Worm (Caenorhabditis elegans): Measurements from ENCODE around the gene C05E4.15.

Gene C05E4.15

DNA sequence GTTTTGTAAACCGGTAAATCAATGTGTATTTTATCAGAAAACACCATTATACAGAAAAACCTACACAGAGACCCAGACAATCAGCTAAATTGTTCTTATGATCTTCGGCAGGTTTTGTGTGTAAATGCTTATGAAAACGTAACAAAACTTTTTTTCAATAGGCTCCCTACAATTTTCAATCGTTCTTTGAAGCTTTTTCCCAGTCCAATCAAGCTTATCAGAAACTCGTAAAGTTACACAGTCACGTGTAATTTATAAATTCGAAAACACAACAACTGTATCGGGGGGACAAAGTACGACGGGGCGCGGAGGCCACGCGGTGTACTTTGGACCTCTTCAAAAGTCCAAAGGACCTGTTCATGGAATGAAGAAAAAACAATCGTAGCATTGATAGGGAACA lies 30.9 kb downstream of the C05E4.15 start:
- TF ChIP-seq W03F9.2 (tag; optimal IDR thresholded peaks at IDR 0.05), result peak; percentile 38
- no peak for TF ChIP-seq him-1 (tag; optimal IDR thresholded peaks at IDR 0.05)
- TF ChIP-seq dao-5 (tag; optimal IDR thresholded peaks at IDR 0.05), result no peak

DNA sequence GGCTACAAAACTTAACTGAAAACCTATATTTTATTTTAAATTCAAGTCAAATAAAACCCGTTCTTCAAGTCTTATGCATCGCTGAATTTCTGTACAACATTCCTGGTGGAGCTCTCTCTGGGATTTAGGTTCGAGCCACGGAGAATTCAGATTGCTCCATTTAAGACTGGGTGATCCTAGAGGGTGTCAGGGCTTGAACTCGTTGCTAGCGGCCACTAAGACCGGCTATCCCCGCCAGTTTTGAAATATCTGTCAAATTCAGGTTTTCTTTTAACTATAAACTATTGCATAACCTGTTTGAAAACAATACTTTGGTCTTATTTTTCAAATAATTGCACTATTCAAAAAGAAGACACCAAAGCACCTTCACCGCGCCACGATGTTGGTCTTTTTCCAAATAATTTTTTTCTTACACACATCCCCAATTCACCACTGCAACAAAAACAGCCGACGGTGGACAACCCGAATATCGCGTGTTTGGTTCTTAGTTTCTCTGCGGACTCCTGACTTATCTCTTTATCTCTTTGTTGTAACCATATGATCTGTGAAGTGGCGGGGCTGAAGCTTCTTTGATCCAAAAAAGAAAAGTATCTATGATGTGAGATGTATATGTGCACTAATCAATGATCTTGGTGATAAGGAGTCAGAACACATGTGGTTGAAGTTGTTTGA lies 32.2 kb downstream of the C05E4.15 start:
- TF ChIP-seq dao-5 (tag; optimal IDR thresholded peaks at IDR 0.05) (no peak), W03F9.2 (tag; optimal IDR thresholded peaks at IDR 0.05) (no peak), him-1 (tag; optimal IDR thresholded peaks at IDR 0.05) (no peak)

DNA sequence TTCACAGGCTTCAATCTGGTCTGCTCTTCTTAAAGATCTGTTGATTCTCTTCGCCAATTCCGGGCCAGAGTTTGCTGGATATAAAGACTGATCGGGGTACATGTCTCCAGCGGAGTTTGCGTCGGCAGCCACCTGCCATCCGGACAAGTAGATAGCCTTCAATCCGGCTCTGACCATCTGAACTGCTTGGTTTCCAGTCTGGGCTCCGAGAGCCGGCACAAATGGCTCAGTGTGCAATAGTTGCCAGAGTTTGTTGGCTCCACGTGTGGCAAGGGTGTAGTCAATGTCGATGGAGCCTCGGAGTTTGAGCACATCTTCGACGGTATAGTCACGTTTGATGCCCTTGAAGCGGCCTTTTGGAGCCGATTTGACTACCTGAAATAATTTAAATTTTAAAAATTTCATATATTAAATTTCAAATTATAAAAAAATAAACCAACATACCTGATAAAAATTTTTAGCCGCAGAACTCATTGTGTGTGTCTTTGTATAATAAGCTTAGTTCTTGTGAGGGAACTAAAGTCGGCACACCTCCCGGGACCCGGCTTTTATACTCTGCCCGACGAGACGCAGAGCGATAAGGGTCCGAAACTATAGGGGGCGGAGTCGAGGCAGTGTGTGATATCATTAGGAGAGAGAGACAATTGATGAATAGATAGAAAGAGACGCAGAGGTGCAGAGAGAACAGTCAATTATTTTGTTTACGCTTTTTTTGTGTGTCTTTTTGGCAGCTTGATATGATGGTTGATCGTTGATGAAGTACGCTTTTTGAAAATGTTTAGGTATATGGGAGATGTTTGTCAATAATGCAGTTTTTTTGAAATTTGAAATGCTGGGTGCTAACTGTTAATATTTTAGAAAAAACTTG lies 33.4 kb downstream of the C05E4.15 start, which contains the start of the genes icl-1 and srh-2:
Gene icl-1 (minus strand): TSS at position 521 of the 868 bp plus-strand sequence.
Gene srh-2 (plus strand): TSS at position 818 of the 868 bp plus-strand sequence.
- TF ChIP-seq W03F9.2 (tag; optimal IDR thresholded peaks at IDR 0.05) (peak; percentile 3), dao-5 (tag; optimal IDR thresholded peaks at IDR 0.05) (no peak)

DNA sequence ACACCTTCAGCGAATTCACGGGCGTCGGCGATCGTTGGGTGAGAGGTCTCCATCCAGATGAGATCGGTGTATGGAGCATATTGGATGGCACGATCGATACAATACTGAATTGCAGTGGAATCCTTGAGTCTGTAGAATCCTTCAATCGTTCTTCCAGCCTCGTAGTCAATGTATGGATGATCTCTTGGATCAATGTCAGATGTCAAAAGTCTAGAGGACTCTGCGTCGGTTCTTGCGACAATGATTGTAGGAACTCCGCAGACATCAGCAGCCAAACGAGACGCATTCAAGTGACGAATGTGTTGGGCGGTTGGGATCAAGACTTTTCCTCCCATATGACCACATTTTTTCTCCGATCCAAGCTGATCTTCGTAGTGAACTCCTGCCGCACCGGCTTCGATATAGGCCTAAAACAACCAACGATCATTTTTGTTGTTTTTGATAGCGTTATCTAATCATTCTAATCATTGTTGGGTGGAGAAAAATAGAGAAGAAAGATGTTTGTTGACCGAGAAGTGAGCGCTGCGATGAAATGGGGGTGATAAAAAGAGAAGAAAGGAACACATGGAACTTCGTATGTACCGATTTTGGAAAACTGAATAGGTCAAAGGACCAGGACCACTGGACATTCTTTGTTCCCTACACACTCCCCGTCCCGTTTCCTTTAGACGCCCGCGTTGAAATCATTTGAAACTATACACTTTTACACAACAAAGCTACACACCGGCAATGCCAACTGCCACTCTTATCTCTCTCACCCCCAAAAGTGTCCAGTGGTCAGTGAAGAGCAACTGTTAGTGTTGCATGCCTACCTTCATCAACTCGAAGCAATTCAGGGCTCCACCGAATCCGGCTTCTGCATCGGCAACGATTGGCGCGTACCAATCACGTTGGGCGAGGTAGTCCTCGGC lies 34.3 kb downstream of the C05E4.15 start:
- TF ChIP-seq him-1 (tag; optimal IDR thresholded peaks at IDR 0.05) (no peak), dao-5 (tag; optimal IDR thresholded peaks at IDR 0.05) (no peak), W03F9.2 (tag; optimal IDR thresholded peaks at IDR 0.05) (no peak)

DNA sequence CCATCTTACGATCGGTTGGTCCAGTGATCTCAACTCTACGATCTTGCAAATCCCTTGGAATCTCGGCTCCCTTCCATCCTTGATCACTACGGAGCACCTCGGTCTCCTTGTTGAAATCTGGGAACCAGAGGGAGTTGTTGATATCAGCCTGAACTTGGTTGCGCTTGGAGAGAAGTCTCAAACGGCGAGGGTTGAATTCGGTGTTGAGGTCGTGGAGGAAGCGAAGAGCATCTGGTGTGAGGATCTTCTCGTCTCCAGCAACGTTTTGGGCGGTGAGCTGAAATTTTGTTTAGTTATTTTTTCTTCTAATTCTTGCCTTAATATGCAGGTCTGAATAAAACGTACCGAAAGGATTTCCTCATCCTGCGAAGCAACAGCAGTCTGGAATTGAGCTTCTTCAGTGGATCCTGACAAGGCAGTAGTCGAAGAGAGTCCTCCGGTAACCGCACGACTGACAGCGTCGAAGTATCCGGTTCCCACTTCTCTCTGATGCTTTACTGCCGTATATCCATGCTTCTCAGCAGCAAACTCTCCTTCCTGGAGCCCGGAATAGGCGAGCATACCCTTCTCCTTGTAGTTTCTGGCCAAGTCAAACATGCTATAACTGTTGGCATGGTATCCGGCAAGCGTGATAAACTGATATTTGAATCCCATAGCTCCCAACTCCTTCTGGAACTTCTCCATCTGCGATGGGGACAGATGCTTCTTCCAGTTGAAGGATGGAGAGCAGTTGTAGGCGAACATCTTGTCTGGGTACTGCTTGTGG lies 35.1 kb downstream of the C05E4.15 start:
- TF ChIP-seq dao-5 (tag; optimal IDR thresholded peaks at IDR 0.05) (no peak), him-1 (tag; optimal IDR thresholded peaks at IDR 0.05) (no peak), W03F9.2 (tag; optimal IDR thresholded peaks at IDR 0.05) (no peak)

DNA sequence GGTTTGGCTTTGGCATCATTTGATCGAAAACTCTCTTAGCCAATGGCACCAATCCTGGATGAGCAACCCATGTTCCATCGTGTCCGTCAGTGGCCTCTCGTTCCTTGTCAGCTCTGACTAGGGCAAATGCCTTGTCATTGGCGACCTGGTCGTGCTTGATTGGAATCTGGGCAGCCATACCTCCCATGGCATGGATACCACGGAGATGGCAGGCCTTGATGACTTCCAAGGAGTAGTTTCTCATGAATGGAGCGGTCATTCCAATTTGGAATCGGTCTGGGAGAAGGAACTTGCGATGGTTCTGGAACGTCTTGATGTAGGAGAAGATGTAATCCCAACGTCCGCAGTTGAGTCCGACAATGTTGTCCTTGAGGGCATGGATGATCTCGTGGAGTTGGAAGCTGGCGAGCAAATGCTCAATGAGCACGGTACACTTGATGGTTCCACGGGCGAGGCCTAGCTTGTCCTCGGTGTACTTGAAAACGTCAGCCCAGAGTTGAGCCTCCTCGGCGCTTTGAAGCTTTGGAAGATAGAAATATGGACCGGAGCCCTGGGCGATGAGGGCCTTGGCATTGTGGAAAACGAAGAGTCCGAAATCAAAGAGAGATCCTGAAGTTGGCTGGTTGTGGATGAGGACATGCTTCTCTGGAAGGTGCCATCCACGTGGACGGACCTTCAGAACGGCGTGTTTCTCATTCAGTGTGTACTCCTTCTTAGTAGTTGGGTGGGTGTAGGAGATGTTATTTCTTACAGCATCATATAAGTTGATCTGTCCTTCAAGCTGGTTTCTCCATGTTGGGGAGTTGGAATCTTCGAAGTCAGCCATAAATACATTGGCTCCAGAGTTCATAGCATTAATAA lies 36.0 kb downstream of the C05E4.15 start:
- TF ChIP-seq W03F9.2 (tag; optimal IDR thresholded peaks at IDR 0.05) (no peak), dao-5 (tag; optimal IDR thresholded peaks at IDR 0.05) (no peak), him-1 (tag; optimal IDR thresholded peaks at IDR 0.05) (no peak)

DNA sequence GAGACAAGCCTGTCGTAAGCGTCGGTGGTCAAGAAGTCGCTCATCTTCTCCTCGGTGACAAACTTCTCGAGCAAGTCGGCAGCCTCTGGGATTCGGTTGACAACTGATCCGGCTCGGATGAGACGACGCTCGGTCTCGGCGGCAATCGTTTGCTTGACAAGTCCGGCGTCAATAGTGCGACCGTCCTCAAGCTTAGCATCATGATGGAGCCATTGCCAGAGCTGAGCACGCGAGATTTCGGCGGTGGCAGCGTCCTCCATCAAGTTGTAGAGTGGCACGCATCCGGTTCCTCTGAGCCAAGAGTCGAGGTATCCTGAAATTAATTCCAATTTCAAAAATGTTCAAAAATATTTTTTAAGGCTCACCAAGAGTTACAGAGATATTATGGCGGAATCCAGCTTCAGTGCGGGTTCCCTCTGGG lies 36.7 kb downstream of the C05E4.15 start:
- TF ChIP-seq W03F9.2 (tag; optimal IDR thresholded peaks at IDR 0.05) (no peak), him-1 (tag; optimal IDR thresholded peaks at IDR 0.05) (no peak), dao-5 (tag; optimal IDR thresholded peaks at IDR 0.05) (no peak)

DNA sequence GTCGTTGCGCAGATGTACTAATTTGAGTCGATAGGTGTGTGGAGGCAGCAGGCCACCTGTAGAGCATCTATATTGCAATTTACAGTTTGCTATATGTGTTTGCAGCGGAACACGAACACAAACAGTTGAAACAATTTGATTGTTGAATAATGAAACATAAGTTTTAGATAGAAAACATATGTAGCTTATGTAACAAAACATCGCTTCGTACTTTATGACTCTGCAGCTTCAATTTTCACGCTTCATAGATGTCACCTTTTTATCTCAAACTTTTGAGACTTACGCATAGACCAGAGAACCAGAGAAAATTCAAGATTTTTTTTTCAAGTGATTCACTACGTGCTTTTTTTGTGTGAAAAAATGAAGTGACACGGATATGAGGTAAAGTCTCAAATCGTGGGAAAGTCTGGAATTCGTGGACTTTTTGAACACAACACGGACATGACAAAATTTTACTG lies 37.2 kb downstream of the C05E4.15 start, which contains the start of gene fbxb-72:
Gene fbxb-72 (minus strand): TSS at position 58 of the 458 bp plus-strand sequence.
- TF ChIP-seq him-1 (tag; optimal IDR thresholded peaks at IDR 0.05) (no peak), W03F9.2 (tag; optimal IDR thresholded peaks at IDR 0.05) (no peak), dao-5 (tag; optimal IDR thresholded peaks at IDR 0.05) (no peak)

DNA sequence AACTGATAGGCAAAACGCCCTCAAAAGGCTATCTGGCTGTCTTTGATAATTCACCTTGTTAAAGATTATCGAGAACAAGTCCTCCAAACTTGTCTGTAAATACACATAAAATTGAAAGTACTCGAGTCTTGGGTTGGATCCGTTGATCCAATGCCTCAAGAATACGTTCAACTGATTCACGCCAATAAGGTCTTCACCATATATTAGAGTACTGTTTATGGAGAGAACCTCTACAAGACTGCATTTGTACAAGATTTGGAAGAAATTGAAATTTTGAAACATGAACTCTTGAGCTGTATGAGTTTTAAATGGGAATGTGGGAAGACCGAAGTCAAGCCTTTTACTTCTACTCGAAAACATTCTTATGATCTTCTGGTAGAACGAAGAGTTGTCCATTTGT lies 38.2 kb downstream of the C05E4.15 start:
- no peak for TF ChIP-seq him-1 (tag; optimal IDR thresholded peaks at IDR 0.05)

DNA sequence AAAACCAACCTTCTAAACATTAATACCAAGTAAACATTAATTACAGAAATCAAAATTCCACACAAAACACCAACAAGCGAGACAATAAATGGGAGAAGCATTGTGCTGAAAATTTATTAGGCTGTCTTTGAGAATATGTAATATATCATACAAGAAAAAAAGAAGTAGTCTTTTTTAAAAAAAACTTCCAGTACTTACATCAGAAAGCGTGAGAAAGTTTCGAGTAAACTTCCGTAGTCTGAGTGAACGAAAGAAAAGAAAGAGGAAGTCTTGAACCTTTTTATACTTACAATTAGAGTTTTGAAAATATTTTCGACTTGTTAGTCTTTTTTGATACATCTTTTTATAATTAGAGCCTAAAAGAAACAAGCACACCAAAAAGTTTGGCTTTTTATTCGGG lies 41.4 kb downstream of the C05E4.15 start, which contains the start of gene srbc-40:
Gene srbc-40 (minus strand): TSS at position 101 of the 400 bp plus-strand sequence.
- no peak for TF ChIP-seq W03F9.2 (tag; optimal IDR thresholded peaks at IDR 0.05)
- TF ChIP-seq him-1 (tag; optimal IDR thresholded peaks at IDR 0.05), result no peak
- TF ChIP-seq dao-5 (tag; optimal IDR thresholded peaks at IDR 0.05), result no peak

DNA sequence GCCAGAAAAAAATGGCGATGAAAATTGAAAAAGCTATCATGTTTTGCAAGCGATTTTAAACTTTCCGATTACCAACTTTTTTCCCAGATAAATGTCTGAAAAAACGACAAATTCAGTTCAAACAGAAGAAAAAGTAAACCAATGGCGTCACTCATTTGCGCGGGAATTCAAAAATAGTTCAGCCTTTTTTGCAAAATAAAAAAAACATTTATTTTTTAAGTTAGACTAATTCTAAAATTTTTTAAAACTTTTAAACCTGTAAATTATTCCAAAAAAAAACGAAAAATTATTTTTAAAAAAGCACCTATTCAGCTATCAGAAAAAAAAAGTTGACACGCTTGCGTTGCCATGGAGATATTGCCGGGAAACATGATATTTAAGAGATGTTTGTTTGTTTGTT lies 48.3 kb downstream of the C05E4.15 start, which contains the start of gene cyp-33C11:
Gene cyp-33C11 (minus strand): TSS at position 101 of the 400 bp plus-strand sequence.
- TF ChIP-seq dao-5 (tag; optimal IDR thresholded peaks at IDR 0.05), result no peak
- no peak for TF ChIP-seq him-1 (tag; optimal IDR thresholded peaks at IDR 0.05)
- no peak for TF ChIP-seq W03F9.2 (tag; optimal IDR thresholded peaks at IDR 0.05)

Data from whole organism, L4/young adult.